Fruit fly (Drosophila melanogaster): ENCODE data around the gene CG8564.
A peak's percentile ranks its signal among the peaks of the same experiment; 100 is the strongest.

CG8564 gene

dm6 chr3L:7367798-7368678, 19.7 kb downstream of the CG8564 start (continued):
- no peak for TF ChIP-seq CG6792 (GFP tag; optimal IDR thresholded peaks at IDR 0.05)
- no peak for TF ChIP-seq CG9139 (GFP tag; optimal IDR thresholded peaks at IDR 0.05)
- no peak for TF ChIP-seq CG11762 (GFP tag; optimal IDR thresholded peaks at IDR 0.05; ENCODE audit: insufficient read depth)
- TF ChIP-seq vri (GFP tag; optimal IDR thresholded peaks at IDR 0.05), result peak; percentile 2
- peak; percentile 73 for TF ChIP-seq Eip93F (GFP tag; optimal IDR thresholded peaks at IDR 0.05)
- TF ChIP-seq cyc (GFP tag; optimal IDR thresholded peaks at IDR 0.05), result no peak
- TF ChIP-seq fkh (GFP tag; optimal IDR thresholded peaks at IDR 0.05), result peak; percentile 77
- no peak for TF ChIP-seq CG6854 (GFP tag; optimal IDR thresholded peaks at IDR 0.05)
- TF ChIP-seq Sox102F (GFP tag; optimal IDR thresholded peaks at IDR 0.05), result peak; percentile 46
- peak; percentile 41 for TF ChIP-seq CG15336 (GFP tag; IDR thresholded peaks at IDR 0.05)
- no peak for TF ChIP-seq salr (GFP tag; optimal IDR thresholded peaks at IDR 0.05)
- no peak for TF ChIP-seq Hr38 (GFP tag; optimal IDR thresholded peaks at IDR 0.05)
- TF ChIP-seq dsx (GFP tag; optimal IDR thresholded peaks at IDR 0.05; ENCODE audit: poor library complexity, severe bottlenecking), result no peak
- peak; percentile 8 for TF ChIP-seq CG3919 (GFP tag; optimal IDR thresholded peaks at IDR 0.05)
- TF ChIP-seq Smox (GFP tag; optimal IDR thresholded peaks at IDR 0.05), result no peak
- peak; percentile 94 for TF ChIP-seq Sox14 (GFP tag; optimal IDR thresholded peaks at IDR 0.05)
- TF ChIP-seq pdm3 (GFP tag; optimal IDR thresholded peaks at IDR 0.05), result no peak
- no peak for TF ChIP-seq fd85E (GFP tag; optimal IDR thresholded peaks at IDR 0.05)
- TF ChIP-seq Hr4 (GFP tag; optimal IDR thresholded peaks at IDR 0.05), result peak; percentile 17
- TF ChIP-seq CG11902 (GFP tag; optimal IDR thresholded peaks at IDR 0.05), result no peak
- no peak for TF ChIP-seq Gug (GFP tag; IDR thresholded peaks at IDR 0.05)
- peak; percentile 25 for TF ChIP-seq lz (GFP tag; optimal IDR thresholded peaks at IDR 0.05)
- no peak for TF ChIP-seq Sox15 (GFP tag; optimal IDR thresholded peaks at IDR 0.05)
- TF ChIP-seq Lpt (GFP tag; optimal IDR thresholded peaks at IDR 0.05), result no peak
- TF ChIP-seq dac (GFP tag; optimal IDR thresholded peaks at IDR 0.05), result no peak
- no peak for TF ChIP-seq CG10631 (GFP tag; optimal IDR thresholded peaks at IDR 0.05)
- TF ChIP-seq CG7368 (GFP tag; optimal IDR thresholded peaks at IDR 0.05), result no peak
- TF ChIP-seq Eip78C (GFP tag), result peak; percentile 82
- TF ChIP-seq CG1621 (tag; optimal IDR thresholded peaks at IDR 0.05), result no peak
- TF ChIP-seq CG8319 (GFP tag; optimal IDR thresholded peaks at IDR 0.05), result no peak
- TF ChIP-seq CG11294 (GFP tag; IDR thresholded peaks at IDR 0.05), result no peak
- no peak for TF ChIP-seq CG6276 (GFP tag; optimal IDR thresholded peaks at IDR 0.05)
- TF ChIP-seq ss (GFP tag; optimal IDR thresholded peaks at IDR 0.05), result peak; percentile 44 to 45
- peak; percentile 5 for TF ChIP-seq Blimp-1 (GFP tag; optimal IDR thresholded peaks at IDR 0.05)
- peak; percentile 28; the same call in 1 of the 3 replicates for TF ChIP-seq CG8119 (GFP tag; IDR thresholded peaks at IDR 0.05)

DNA sequence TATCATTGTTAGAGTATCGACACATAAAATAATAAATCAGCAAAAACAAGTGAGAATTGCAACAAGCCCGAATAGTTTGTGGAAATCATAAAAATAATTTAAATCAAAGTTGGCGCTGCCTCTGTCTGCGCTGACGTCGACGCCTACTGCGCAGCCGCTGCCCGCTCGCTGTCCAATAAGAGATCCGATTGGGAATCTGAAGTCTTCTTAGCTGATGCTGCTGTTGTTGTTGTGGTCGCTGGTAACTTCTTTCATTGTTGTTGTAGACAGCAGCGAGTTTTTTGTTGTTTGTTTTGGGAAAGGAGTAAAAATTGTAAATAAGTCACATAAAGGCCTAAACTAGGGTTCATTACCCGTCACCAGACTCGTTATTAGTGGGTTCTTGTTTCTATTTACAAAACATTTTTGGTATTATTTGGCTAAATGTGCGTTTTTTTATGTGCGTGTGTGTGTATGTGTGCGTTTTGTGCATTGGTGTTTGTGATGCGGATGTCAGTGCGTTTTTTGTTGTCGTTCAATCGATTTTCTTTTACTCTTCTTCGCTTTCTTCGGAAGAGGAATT, 22.9 kb downstream of the CG8564 start:
- no peak for TF ChIP-seq Eip93F (GFP tag; optimal IDR thresholded peaks at IDR 0.05)
- no peak for TF ChIP-seq CG6163 (GFP tag; IDR thresholded peaks at IDR 0.05)
- TF ChIP-seq fkh (GFP tag; optimal IDR thresholded peaks at IDR 0.05), result peak; percentile 57
- no peak for TF ChIP-seq CG31627 (GFP tag; optimal IDR thresholded peaks at IDR 0.05)
- TF ChIP-seq dsx (GFP tag; optimal IDR thresholded peaks at IDR 0.05; ENCODE audit: poor library complexity, severe bottlenecking), result no peak

DNA sequence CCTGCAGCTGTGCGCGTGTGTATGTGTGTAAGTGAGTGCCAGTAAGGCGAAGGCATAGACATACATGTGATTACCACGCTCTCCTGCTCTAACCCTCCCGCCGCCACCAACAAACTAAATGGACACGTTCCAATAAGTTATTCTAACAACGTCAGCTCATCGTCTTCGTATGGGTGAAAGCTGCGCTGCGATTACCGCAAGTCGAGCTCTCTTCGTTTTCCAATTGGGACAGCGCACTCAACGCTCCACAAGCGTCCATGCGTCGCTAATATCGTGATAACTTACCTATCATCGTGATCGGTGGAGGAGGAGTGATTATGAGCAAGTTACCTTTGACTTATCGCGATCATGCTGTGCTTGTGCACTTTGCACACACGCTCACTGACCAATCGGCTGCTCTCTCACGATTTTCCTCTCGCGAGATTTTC, 26.6 kb downstream of the CG8564 start:
- peak; percentile 39 for TF ChIP-seq CG6854 (GFP tag; optimal IDR thresholded peaks at IDR 0.05)
- TF ChIP-seq Lpt (GFP tag; optimal IDR thresholded peaks at IDR 0.05), result peak; percentile 19
- TF ChIP-seq achi (GFP tag; optimal IDR thresholded peaks at IDR 0.05), result peak; percentile 5
- TF ChIP-seq lz (GFP tag; optimal IDR thresholded peaks at IDR 0.05), result no peak
- TF ChIP-seq CG10669 (GFP tag; optimal IDR thresholded peaks at IDR 0.05), result peak; percentile 21
- peak; percentile 74; the same call in 2 of the 3 replicates for TF ChIP-seq eg (GFP tag; IDR thresholded peaks at IDR 0.05)
- TF ChIP-seq CG6792 (GFP tag; optimal IDR thresholded peaks at IDR 0.05), result no peak
- TF ChIP-seq CG8632 (GFP tag; optimal IDR thresholded peaks at IDR 0.05), result no peak
- TF ChIP-seq dac (GFP tag; optimal IDR thresholded peaks at IDR 0.05), result peak; percentile 0
- TF ChIP-seq CG8319 (GFP tag; optimal IDR thresholded peaks at IDR 0.05), result peak; percentile 20
- no peak for TF ChIP-seq CG3032 (tag; optimal IDR thresholded peaks at IDR 0.05)
- peak; percentile 53 for TF ChIP-seq CG7368 (GFP tag; optimal IDR thresholded peaks at IDR 0.05)
- TF ChIP-seq Hr38 (GFP tag; optimal IDR thresholded peaks at IDR 0.05), result no peak
- peak; percentile 95 for TF ChIP-seq svp (GFP tag)
- TF ChIP-seq Gug (GFP tag; IDR thresholded peaks at IDR 0.05), result no peak
- no peak for TF ChIP-seq Sox15 (GFP tag; optimal IDR thresholded peaks at IDR 0.05)
- no peak for TF ChIP-seq fd85E (GFP tag; optimal IDR thresholded peaks at IDR 0.05)
- TF ChIP-seq Hr39 (GFP tag; optimal IDR thresholded peaks at IDR 0.05), result no peak
- no peak for TF ChIP-seq CG1621 (tag; optimal IDR thresholded peaks at IDR 0.05)
- no peak for TF ChIP-seq Sox14 (GFP tag; optimal IDR thresholded peaks at IDR 0.05)
- TF ChIP-seq CG34406 (GFP tag; optimal IDR thresholded peaks at IDR 0.05), result peak; percentile 5
